Worm (Caenorhabditis elegans): Measurements from ENCODE around the gene R05H10.1.
"Not testable (repeated sequence)": the region's sequence is repeated elsewhere in the genome, so short reads cannot be mapped to it uniquely, and the experiment has no call there.

ce11 chrII:14802527-14802926, 49.1 kb upstream of the R05H10.1 start:
- not testable (repeated sequence) for TF ChIP-seq athp-1 (tag; optimal IDR thresholded peaks at IDR 0.05); sea-2 (GFP tag; IDR thresholded peaks at IDR 0.05); dpl-1 (GFP tag; optimal IDR thresholded peaks at IDR 0.05); somi-1 (GFP tag; optimal IDR thresholded peaks at IDR 0.05); ceh-100 (GFP tag; IDR thresholded peaks at IDR 0.05); nfya-2 (GFP tag; IDR thresholded peaks at IDR 0.05); hrde-1 (tag; optimal IDR thresholded peaks at IDR 0.05; ENCODE audit: borderline replicate concordance); rec-8 (tag; optimal IDR thresholded peaks at IDR 0.05); Y56A3A.18 (GFP tag; IDR thresholded peaks at IDR 0.05)
- TF ChIP-seq tbp1 (GFP tag; optimal IDR thresholded peaks at IDR 0.05) (peak; percentile 83), F33H1.4 (GFP tag; IDR thresholded peaks at IDR 0.05) (peak; percentile 33; the same call in 1 of the 2 replicates)
